Worm (Caenorhabditis elegans): Measurements from ENCODE around the gene npr-41.

npr-41 gene

DNA sequence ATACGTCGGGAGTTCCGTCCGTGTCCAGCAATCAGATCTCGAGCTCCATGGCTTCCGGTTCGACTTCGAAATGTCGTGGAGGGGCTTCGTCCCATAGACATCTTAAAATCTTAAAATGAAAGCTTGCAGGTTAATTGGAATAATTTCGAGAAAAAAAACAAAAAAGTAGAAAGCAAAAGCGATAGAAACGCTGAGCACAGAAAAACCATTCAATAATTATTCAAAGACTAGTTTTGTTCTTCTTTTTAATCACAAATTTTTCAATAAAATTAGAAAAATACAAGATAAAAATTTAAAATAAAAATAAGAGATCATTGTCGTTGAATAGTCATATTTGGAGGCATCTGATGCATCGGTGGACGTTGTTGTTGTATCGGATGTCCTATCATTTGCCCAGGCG, 16.5 kb downstream of the npr-41 start, which contains the start of gene age-1:
Gene age-1, minus strand, starts transcription at position 101 of the 400 bp plus-strand sequence.
- no peak for TF ChIP-seq ceh-31 (tag; optimal IDR thresholded peaks at IDR 0.05)
- TF ChIP-seq C38D4.7 (GFP tag; optimal IDR thresholded peaks at IDR 0.05), result no peak
- no peak for TF ChIP-seq zip-5 (tag; optimal IDR thresholded peaks at IDR 0.05)
- TF ChIP-seq ets-4 (tag; optimal IDR thresholded peaks at IDR 0.05), result no peak
- TF ChIP-seq pros-1 (tag; optimal IDR thresholded peaks at IDR 0.05), result no peak
- TF ChIP-seq ceh-45 (GFP tag; IDR thresholded peaks at IDR 0.05), result no peak
- no peak for TF ChIP-seq ceh-48 (tag; optimal IDR thresholded peaks at IDR 0.05)
- TF ChIP-seq rnt-1 (tag; optimal IDR thresholded peaks at IDR 0.05), result no peak
- TF ChIP-seq fkh-10 (GFP tag; optimal IDR thresholded peaks at IDR 0.05), result no peak
- TF ChIP-seq nhr-11 (tag; optimal IDR thresholded peaks at IDR 0.05), result no peak
- TF ChIP-seq hlh-13 (GFP tag; optimal IDR thresholded peaks at IDR 0.05), result no peak
- no peak for TF ChIP-seq hlh-15 (tag; optimal IDR thresholded peaks at IDR 0.05)
- no peak for TF ChIP-seq pha-4 (tag; optimal IDR thresholded peaks at IDR 0.05)
- no peak for TF ChIP-seq F13H6.1 (tag; optimal IDR thresholded peaks at IDR 0.05)
- no peak for TF ChIP-seq pqm-1 (tag; optimal IDR thresholded peaks at IDR 0.05)

DNA sequence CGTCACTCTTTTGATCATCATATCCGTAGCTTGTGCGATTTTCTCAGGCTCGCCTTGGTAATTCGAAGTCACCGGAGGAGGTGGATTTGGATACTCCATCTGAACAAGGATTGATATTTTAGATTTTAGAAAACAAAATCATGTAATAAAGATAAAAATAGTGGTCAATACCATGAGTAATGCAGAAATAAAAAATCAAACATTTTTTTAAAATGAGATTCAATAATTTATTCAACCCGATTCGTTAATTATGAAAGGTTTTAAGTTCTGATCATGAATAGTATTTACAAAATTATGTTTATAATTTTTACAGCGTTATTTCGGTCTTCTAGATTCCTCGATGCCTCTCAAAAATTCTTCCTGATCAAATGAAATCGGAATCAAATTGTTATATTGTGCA, 23.2 kb downstream of the npr-41 start, which contains the start of gene mdt-8:
Gene mdt-8, minus strand, starts transcription at position 101 of the 400 bp plus-strand sequence.
- TF ChIP-seq lim-6 (tag; optimal IDR thresholded peaks at IDR 0.05) (no peak), ahr-1 (tag; optimal IDR thresholded peaks at IDR 0.05) (no peak), sox-2 (GFP tag; IDR thresholded peaks at IDR 0.05) (no peak), ceh-14 (tag; optimal IDR thresholded peaks at IDR 0.05) (no peak), pha-4 (tag; optimal IDR thresholded peaks at IDR 0.05) (no peak), ceh-6 (GFP tag; optimal IDR thresholded peaks at IDR 0.05) (no peak), madf-2 (tag; optimal IDR thresholded peaks at IDR 0.05) (no peak), npax-4 (tag; optimal IDR thresholded peaks at IDR 0.05) (no peak), fkh-10 (GFP tag; optimal IDR thresholded peaks at IDR 0.05) (no peak), hlh-13 (GFP tag; optimal IDR thresholded peaks at IDR 0.05) (no peak), dmd-4 (tag; optimal IDR thresholded peaks at IDR 0.05; ENCODE audit: borderline replicate concordance) (no peak), C38D4.7 (GFP tag; optimal IDR thresholded peaks at IDR 0.05) (no peak), elt-4 (tag; optimal IDR thresholded peaks at IDR 0.05) (no peak), ceh-19 (GFP tag; optimal IDR thresholded peaks at IDR 0.05) (no peak), ceh-31 (tag; optimal IDR thresholded peaks at IDR 0.05) (no peak), ttx-3 (tag; optimal IDR thresholded peaks at IDR 0.05) (no peak)

DNA sequence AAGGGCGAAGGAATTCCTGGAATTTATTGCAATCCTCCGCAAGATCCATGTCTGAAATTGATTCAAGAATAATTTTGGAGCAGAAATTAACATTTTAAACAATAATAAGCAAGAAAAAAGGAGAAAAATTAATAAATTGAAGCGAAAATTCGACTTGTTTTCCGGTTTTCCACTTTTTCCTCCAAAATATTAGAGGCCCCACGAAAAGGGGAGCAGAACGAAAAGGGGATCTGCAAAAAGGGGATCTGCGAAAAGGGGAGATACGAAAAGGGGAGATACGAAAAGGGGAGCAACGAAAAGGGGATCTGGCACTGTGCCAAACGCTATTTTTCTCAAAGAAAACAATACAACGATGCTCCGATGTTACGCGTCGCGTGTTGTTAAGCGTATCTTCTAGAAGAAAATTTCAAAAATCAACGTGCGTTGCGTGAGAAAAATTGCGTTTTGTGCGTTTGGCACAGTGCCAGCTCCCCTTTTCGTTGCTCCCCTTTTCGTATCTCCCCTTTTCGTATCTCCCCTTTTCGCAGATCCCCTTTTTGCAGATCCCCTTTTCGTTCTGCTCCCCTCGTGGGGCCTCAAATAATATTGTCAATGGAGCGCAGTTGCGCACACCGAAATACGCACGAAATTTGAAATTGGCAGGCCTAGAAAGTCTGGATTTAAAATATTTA, 24.1 kb downstream of the npr-41 start, which contains the start of gene Y62F5A.12:
Gene Y62F5A.12, minus strand, starts transcription at position 51 of the 671 bp plus-strand sequence.
- TF ChIP-seq ceh-19 (GFP tag; optimal IDR thresholded peaks at IDR 0.05) (peak; percentile 81), ahr-1 (tag; optimal IDR thresholded peaks at IDR 0.05) (peak; percentile 78), ceh-45 (GFP tag; IDR thresholded peaks at IDR 0.05) (peak; percentile 90), mec-3 (tag; optimal IDR thresholded peaks at IDR 0.05; ENCODE audit: borderline replicate concordance) (peak; percentile 97), sox-4 (tag; optimal IDR thresholded peaks at IDR 0.05) (peak; percentile 54), zip-5 (tag; optimal IDR thresholded peaks at IDR 0.05) (peak; percentile 92), ceh-2 (tag; optimal IDR thresholded peaks at IDR 0.05) (peak; percentile 95), dmd-4 (tag; optimal IDR thresholded peaks at IDR 0.05; ENCODE audit: borderline replicate concordance) (peak; percentile 94), tbx-2 (tag; optimal IDR thresholded peaks at IDR 0.05) (peak; percentile 99), gmeb-2 (tag; optimal IDR thresholded peaks at IDR 0.05) (peak; percentile 65), madf-2 (tag; optimal IDR thresholded peaks at IDR 0.05) (peak; percentile 52), pha-2 (tag; optimal IDR thresholded peaks at IDR 0.05) (peak; percentile 49), syd-9 (tag; optimal IDR thresholded peaks at IDR 0.05) (peak; percentile 85), ceh-34 (tag; optimal IDR thresholded peaks at IDR 0.05) (peak; percentile 95), ceh-6 (GFP tag; optimal IDR thresholded peaks at IDR 0.05) (peak; percentile 45), pag-3 (tag; optimal IDR thresholded peaks at IDR 0.05; ENCODE audit: borderline replicate concordance) (peak; percentile 96), lin-11 (tag; optimal IDR thresholded peaks at IDR 0.05) (peak; percentile 22), sox-2 (GFP tag; IDR thresholded peaks at IDR 0.05) (peak; percentile 35; the same call in 1 of the 2 replicates), hlh-13 (GFP tag; optimal IDR thresholded peaks at IDR 0.05) (peak; percentile 72), nfya-1 (tag; optimal IDR thresholded peaks at IDR 0.05) (peak; percentile 35), ets-4 (tag; optimal IDR thresholded peaks at IDR 0.05) (peak; percentile 97), elt-4 (tag; optimal IDR thresholded peaks at IDR 0.05) (peak; percentile 79), unc-86 (tag; optimal IDR thresholded peaks at IDR 0.05) (peak; percentile 79), unc-3 (GFP tag; conservative IDR thresholded peaks at IDR 0.05) (peak; percentile 83), unc-3 (tag; optimal IDR thresholded peaks at IDR 0.05) (peak; percentile 66), ztf-16 (tag; optimal IDR thresholded peaks at IDR 0.05) (peak; percentile 78), ceh-48 (tag; optimal IDR thresholded peaks at IDR 0.05) (peak; percentile 35), rnt-1 (tag; optimal IDR thresholded peaks at IDR 0.05) (peak; percentile 98), F13H6.1 (tag; optimal IDR thresholded peaks at IDR 0.05) (peak; percentile 96), hlh-6 (tag; optimal IDR thresholded peaks at IDR 0.05) (peak; percentile 62), ceh-31 (tag; optimal IDR thresholded peaks at IDR 0.05) (peak; percentile 100), hlh-8 (tag; optimal IDR thresholded peaks at IDR 0.05) (peak; percentile 89), ceh-14 (tag; optimal IDR thresholded peaks at IDR 0.05) (peak; percentile 98), elt-2 (tag; optimal IDR thresholded peaks at IDR 0.05) (peak; percentile 79), tbx-7 (tag; optimal IDR thresholded peaks at IDR 0.05) (peak; percentile 92)
